Worm (Caenorhabditis elegans) whole organism, midembryonic: Measurements from ENCODE around the gene F27C8.3.

Source experiments
- T22C8.4 ChIP-seq: fragments of 200-800 bp; sonication (Bioruptor generic); IDR thresholded peaks from 2 replicates; pipeline ENCODE4 v1.3.6; 2022; ENCODE audit warnings: missing genetic modification characterization, missing compliant biosample characterization
- cog-1 ChIP-seq: sonication (generic microtip); optimal IDR thresholded peaks from 2 replicates; lab custom pipeline; 2016; ENCODE audit warnings: missing genetic modification characterization, missing compliant biosample characterization
- ztf-29 ChIP-seq: fragments of 200-800 bp; sonication (Bioruptor generic); IDR thresholded peaks from 2 replicates; pipeline ENCODE4 v1.3.6; 2022; ENCODE audit warnings: missing genetic modification reagents, missing genetic modification characterization, missing compliant biosample characterization

DNA sequence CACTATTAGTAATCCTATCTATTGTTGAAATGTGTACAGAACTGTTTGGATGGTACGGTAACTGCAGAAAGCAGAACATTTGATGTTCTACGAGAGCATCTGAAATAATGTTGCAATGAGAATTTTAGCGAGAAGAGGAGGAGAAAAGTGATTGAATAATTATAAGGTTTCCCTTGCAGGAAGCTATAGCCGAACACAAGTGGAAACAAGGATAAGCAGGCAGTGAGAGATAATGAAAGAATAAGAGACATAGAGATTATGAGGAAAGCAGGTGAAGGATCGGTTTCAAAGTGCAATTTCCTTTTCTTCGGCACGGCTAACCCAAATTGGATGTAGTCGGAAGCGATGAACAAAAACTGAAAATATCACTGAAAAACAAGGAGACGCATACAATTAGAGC is 46.2 kb upstream of the F27C8.3 start, which contains the start of gene del-2:
- TF ChIP-seq cog-1 (tag; lab: Kevin White, UChicago) (no peak), ztf-29 (GFP tag; lab: Robert Waterston, UW) (no peak), T22C8.4 (no peak)
